Fruit fly (Drosophila melanogaster) whole organism, embryonic: ENCODE results near the gene CG33986.

Source experiments
- Atf3 ChIP-seq: fragments of 200-800 bp; sonication (Bioruptor generic); optimal IDR thresholded peaks from 3 replicates; lab custom pipeline; 2016; ENCODE audit warnings: missing biosample characterization, missing genetic modification characterization
- Atf6 ChIP-seq: fragments of 200-800 bp; sonication (Bioruptor generic); IDR thresholded peaks from 2 replicates; pipeline ENCODE4 v1.3.6; 2022; ENCODE audit warnings: missing biosample characterization, missing genetic modification characterization
- CG1024 ChIP-seq: fragments of 200-800 bp; sonication (Bioruptor generic); IDR thresholded peaks from 2 replicates; pipeline ENCODE4 v1.3.6; 2022; ENCODE audit warnings: missing biosample characterization, missing genetic modification characterization
- CG10565 ChIP-seq: fragments of 200-800 bp; sonication (Bioruptor generic); optimal IDR thresholded peaks from 3 replicates; lab custom pipeline; 2016; ENCODE audit warnings: missing biosample characterization, mild to moderate bottlenecking, missing genetic modification characterization
- CG10654 ChIP-seq: fragments of 200-800 bp; sonication (Bioruptor generic); optimal IDR thresholded peaks from 2 replicates; lab custom pipeline; 2016; ENCODE audit warnings: missing biosample characterization, missing genetic modification characterization
- CG11398 ChIP-seq: fragments of 200-800 bp; sonication (Bioruptor generic); optimal IDR thresholded peaks from 2 replicates; lab custom pipeline; 2016; ENCODE audit warnings: missing biosample characterization, missing genetic modification characterization
- CG11695 ChIP-seq: fragments of 200-800 bp; sonication (Bioruptor generic); IDR thresholded peaks from 3 replicates; pipeline ENCODE4 v1.3.6; 2022; ENCODE audit warnings: missing biosample characterization, missing genetic modification characterization
- CG15269 ChIP-seq: fragments of 200-800 bp; sonication (Bioruptor generic); optimal IDR thresholded peaks from 2 replicates; lab custom pipeline; 2018; ENCODE audit warnings: missing biosample characterization, mild to moderate bottlenecking, missing genetic modification characterization, moderate library complexity
- CG15601 ChIP-seq: fragments of 200-800 bp; sonication (Bioruptor generic); optimal IDR thresholded peaks from 3 replicates; lab custom pipeline; 2019; ENCODE audit warnings: missing biosample characterization, mild to moderate bottlenecking, missing genetic modification characterization, moderate library complexity
- CG16813 ChIP-seq: fragments of 200-800 bp; sonication (Bioruptor generic); IDR thresholded peaks from 3 replicates; pipeline ENCODE4 v1.3.6; 2022; ENCODE audit warnings: missing biosample characterization, missing genetic modification characterization; ENCODE audit not compliant: partially characterized antibody
- CG2120 ChIP-seq: fragments of 200-800 bp; sonication (Bioruptor generic); optimal IDR thresholded peaks from 3 replicates; lab custom pipeline; 2016; ENCODE audit warnings: missing biosample characterization, missing genetic modification characterization
- CG32772 ChIP-seq: fragments of 200-800 bp; sonication (Bioruptor generic); IDR thresholded peaks from 2 replicates; pipeline ENCODE4 v1.3.6; 2022; ENCODE audit warnings: missing biosample characterization, missing genetic modification characterization
- CG34422 ChIP-seq: fragments of 200-800 bp; sonication (Bioruptor generic); IDR thresholded peaks from 3 replicates; pipeline ENCODE4 v1.3.6; 2022; ENCODE audit warnings: missing biosample characterization, missing genetic modification characterization
- CG43689 ChIP-seq: fragments of 200-800 bp; sonication (Bioruptor generic); IDR thresholded peaks from 2 replicates; pipeline ENCODE4 v1.3.6; 2022; ENCODE audit warnings: missing biosample characterization, missing genetic modification characterization
- CG7271 ChIP-seq: fragments of 200-800 bp; sonication (Bioruptor generic); optimal IDR thresholded peaks from 2 replicates; lab custom pipeline; 2018; ENCODE audit warnings: missing biosample characterization, mild to moderate bottlenecking, missing genetic modification characterization, moderate library complexity
- CG7839 ChIP-seq: fragments of 200-800 bp; sonication (Bioruptor generic); optimal IDR thresholded peaks from 3 replicates; lab custom pipeline; 2018; ENCODE audit warnings: missing biosample characterization, mild to moderate bottlenecking, missing genetic modification characterization, moderate library complexity
- CG7963 ChIP-seq: fragments of 200-800 bp; sonication (Bioruptor generic); IDR thresholded peaks from 3 replicates; pipeline ENCODE4 v1.3.6; 2022; ENCODE audit warnings: missing biosample characterization, missing genetic modification characterization; ENCODE audit not compliant: partially characterized antibody
- CG9609 ChIP-seq: fragments of 200-800 bp; sonication (Bioruptor generic); optimal IDR thresholded peaks from 3 replicates; lab custom pipeline; 2016; ENCODE audit warnings: missing biosample characterization, missing genetic modification characterization
- CG9876 ChIP-seq: fragments of 200-800 bp; sonication (Bioruptor generic); optimal IDR thresholded peaks from 2 replicates; lab custom pipeline; 2016; ENCODE audit warnings: missing biosample characterization, missing genetic modification characterization
- CG9932 ChIP-seq: fragments of 200-800 bp; sonication (Bioruptor generic); IDR thresholded peaks from 2 replicates; pipeline ENCODE4 v1.3.6; 2022; ENCODE audit warnings: missing biosample characterization, missing genetic modification characterization
- CHES-1-like ChIP-seq: fragments of 200-800 bp; sonication (Bioruptor generic); optimal IDR thresholded peaks from 2 replicates; lab custom pipeline; 2016; ENCODE audit warnings: missing biosample characterization, missing genetic modification characterization
- Chrac-16 ChIP-seq: fragments of 200-800 bp; sonication (Bioruptor generic); optimal IDR thresholded peaks from 3 replicates; lab custom pipeline; 2016; ENCODE audit warnings: missing biosample characterization, missing genetic modification characterization
- CkIIα-i1 ChIP-seq: fragments of 200-800 bp; sonication (Bioruptor generic); IDR thresholded peaks from 2 replicates; pipeline ENCODE4 v1.3.6; 2022; ENCODE audit warnings: missing biosample characterization, missing genetic modification characterization
- Dfd ChIP-seq, 2 experiments: fragments of >200 bp; optimal IDR thresholded peaks; 2 replicates each; lab custom pipeline; 2017; ENCODE audit warnings: missing biosample characterization in 2 of 2, missing genetic modification characterization in 2 of 2
- Doc3 ChIP-seq: fragments of 200-800 bp; sonication (Bioruptor generic); IDR thresholded peaks from 3 replicates; pipeline ENCODE4 v1.3.6; 2022; ENCODE audit warnings: missing biosample characterization, missing genetic modification characterization; ENCODE audit not compliant: partially characterized antibody
- E2f2 ChIP-seq: fragments of 200-800 bp; sonication (Bioruptor generic); IDR thresholded peaks from 2 replicates; pipeline ENCODE4 v1.3.6; 2022; ENCODE audit warnings: missing biosample characterization, missing genetic modification characterization
- ERR ChIP-seq: fragments of 200-800 bp; sonication (Bioruptor generic); optimal IDR thresholded peaks from 2 replicates; lab custom pipeline; 2016; ENCODE audit warnings: missing biosample characterization, missing genetic modification characterization
- Hr39 ChIP-seq: fragments of >200 bp; optimal IDR thresholded peaks from 2 replicates; lab custom pipeline; 2017
- NC2β ChIP-seq: fragments of 200-800 bp; sonication (Bioruptor generic); optimal IDR thresholded peaks from 2 replicates; lab custom pipeline; 2016; ENCODE audit warnings: missing biosample characterization, missing genetic modification characterization
- Neu2 ChIP-seq: fragments of 200-800 bp; sonication (Bioruptor generic); optimal IDR thresholded peaks from 3 replicates; lab custom pipeline; 2016; ENCODE audit warnings: missing biosample characterization, missing genetic modification characterization, borderline replicate concordance
- Optix ChIP-seq: fragments of 200-800 bp; sonication (Bioruptor generic); IDR thresholded peaks from 3 replicates; pipeline ENCODE4 v1.3.6; 2022; ENCODE audit warnings: missing biosample characterization, missing genetic modification characterization
- PHDP ChIP-seq: fragments of 200-800 bp; sonication (Bioruptor generic); optimal IDR thresholded peaks from 3 replicates; lab custom pipeline; 2018; ENCODE audit warnings: missing biosample characterization, mild to moderate bottlenecking, missing genetic modification characterization, moderate library complexity
- Rfx ChIP-seq: fragments of 200-800 bp; sonication (Bioruptor generic); IDR thresholded peaks from 2 replicates; pipeline ENCODE4 v1.3.6; 2022; ENCODE audit warnings: missing biosample characterization, missing genetic modification characterization
- Sox100B ChIP-seq: fragments of 200-800 bp; sonication (Bioruptor generic); optimal IDR thresholded peaks from 3 replicates; lab custom pipeline; 2018; ENCODE audit warnings: missing biosample characterization, mild to moderate bottlenecking, missing genetic modification characterization
- Ssrp ChIP-seq: fragments of 200-800 bp; sonication (Bioruptor generic); optimal IDR thresholded peaks from 2 replicates; lab custom pipeline; 2018; ENCODE audit warnings: missing biosample characterization, mild to moderate bottlenecking, missing genetic modification characterization, moderate library complexity
- al ChIP-seq: fragments of 200-800 bp; sonication (Bioruptor generic); IDR thresholded peaks from 2 replicates; pipeline ENCODE4 v1.3.6; 2022; ENCODE audit warnings: missing biosample characterization, missing genetic modification characterization
- bigmax ChIP-seq: fragments of 200-800 bp; sonication (Bioruptor generic); optimal IDR thresholded peaks from 2 replicates; lab custom pipeline; 2018; ENCODE audit warnings: missing biosample characterization, mild to moderate bottlenecking, missing genetic modification characterization
- cato ChIP-seq: fragments of 200-800 bp; sonication (Bioruptor generic); optimal IDR thresholded peaks from 2 replicates; lab custom pipeline; 2016; ENCODE audit warnings: missing biosample characterization, missing genetic modification characterization, borderline replicate concordance
- chn ChIP-seq: fragments of 200-800 bp; sonication (Bioruptor generic); optimal IDR thresholded peaks from 2 replicates; lab custom pipeline; 2016; ENCODE audit warnings: missing biosample characterization, missing genetic modification characterization
- dpn ChIP-seq, 2 experiments: fragments of 200-800 bp; sonication (Bioruptor generic); optimal IDR thresholded peaks; 3 replicates each; lab custom pipeline; 2016; ENCODE audit warnings: missing biosample characterization in 2 of 2, missing genetic modification characterization in 2 of 2
- ftz-f1 ChIP-seq: fragments of 200-800 bp; sonication (Bioruptor generic); optimal IDR thresholded peaks from 2 replicates; lab custom pipeline; 2016; ENCODE audit warnings: missing biosample characterization, missing genetic modification characterization
- gce ChIP-seq: fragments of 200-800 bp; sonication (Bioruptor generic); IDR thresholded peaks from 3 replicates; pipeline ENCODE4 v1.3.6; 2022; ENCODE audit warnings: missing biosample characterization, missing genetic modification characterization
- gem ChIP-seq: fragments of 200-800 bp; sonication (Bioruptor generic); optimal IDR thresholded peaks from 2 replicates; lab custom pipeline; 2019; ENCODE audit warnings: missing biosample characterization, mild to moderate bottlenecking, missing genetic modification characterization, moderate library complexity
- h ChIP-seq: fragments of >200 bp; optimal IDR thresholded peaks from 2 replicates; lab custom pipeline; 2017
- hkb ChIP-seq, 2 experiments: fragments of 200-800 bp in 1 of 2; fragments of >200 bp in 1 of 2; sonication (Bioruptor generic) in 1 of 2; IDR thresholded peaks in 1 of 2; optimal IDR thresholded peaks in 1 of 2; 2 replicates each; pipeline versions ENCODE4 v1.3.6 to Lab custom; 2017 to 2022; ENCODE audit warnings: missing biosample characterization in 1 of 2, missing genetic modification characterization in 1 of 2
- odd ChIP-seq: fragments of 200-800 bp; sonication (Bioruptor generic); optimal IDR thresholded peaks from 2 replicates; lab custom pipeline; 2017; ENCODE audit warnings: missing biosample characterization, mild to moderate bottlenecking, missing genetic modification characterization
- row ChIP-seq: fragments of 200-800 bp; sonication (Bioruptor generic); IDR thresholded peaks from 3 replicates; pipeline ENCODE4 v1.3.6; 2022; ENCODE audit warnings: missing biosample characterization, missing genetic modification characterization
- slbo ChIP-seq: fragments of 200-800 bp; sonication (Bioruptor generic); IDR thresholded peaks from 2 replicates; pipeline ENCODE4 v1.3.6; 2022; ENCODE audit warnings: missing biosample characterization, missing genetic modification characterization
- tio ChIP-seq: fragments of 200-800 bp; sonication (Bioruptor generic); optimal IDR thresholded peaks from 2 replicates; lab custom pipeline; 2017; ENCODE audit warnings: missing biosample characterization, missing genetic modification characterization, inconsistent platforms
- zen ChIP-seq: fragments of 200-800 bp; sonication (Bioruptor generic); optimal IDR thresholded peaks from 3 replicates; lab custom pipeline; 2018; ENCODE audit warnings: missing biosample characterization, mild to moderate bottlenecking, missing genetic modification characterization, moderate library complexity
- zfh2 ChIP-seq: fragments of 200-800 bp; sonication (Bioruptor generic); optimal IDR thresholded peaks from 2 replicates; lab custom pipeline; 2016; ENCODE audit warnings: missing biosample characterization, missing genetic modification characterization

Gene CG33986

dm6 chr3L:15565829-15566433, 40.9 kb upstream of the CG33986 start, which contains the start of gene dop (continued):
- TF ChIP-seq E2f2 (GFP tag; lab: Robert Waterston, UW) (peak; percentile 88), gce (GFP tag; lab: Robert Waterston, UW) (no peak), bigmax (GFP tag; lab: Kevin White, UChicago) (no peak), CG7839 (tag; lab: Kevin White, UChicago) (no peak), gem (tag; lab: Kevin White, UChicago) (peak; percentile 33), chn (GFP tag; lab: Kevin White, UChicago) (peak; percentile 14), Ssrp (no peak), Doc3 (GFP tag; lab: Robert Waterston, UW) (peak; percentile 37; the same call in 1 of the 3 replicates), CHES-1-like (GFP tag; lab: Kevin White, UChicago) (no peak), CG9932 (peak; percentile 62), hkb (optimal IDR thresholded peaks at IDR 0.05; lab: Kevin White, UChicago) (no peak), hkb (GFP tag; IDR thresholded peaks at IDR 0.05; lab: Robert Waterston, UW) (peak; percentile 22; the same call in 1 of the 2 replicates), h (lab: Kevin White, UChicago) (no peak), Neu2 (no peak), Optix (GFP tag; lab: Robert Waterston, UW) (no peak), CG43689 (no peak), Chrac-16 (GFP tag; lab: Kevin White, UChicago) (no peak), Atf3 (GFP tag; lab: Kevin White, UChicago) (no peak), CG34422 (GFP tag; lab: Robert Waterston, UW) (no peak), zfh2 (peak; percentile 44), dpn (GFP tag; optimal IDR thresholded peaks at IDR 0.05; lab: Kevin White, UChicago) (peak; percentile 13 to 30), ftz-f1 (GFP tag; lab: Kevin White, UChicago) (no peak), tio (GFP tag; lab: Kevin White, UChicago) (no peak), CG10654 (no peak), CG15601 (tag; lab: Kevin White, UChicago) (no peak), Atf6 (GFP tag; lab: Robert Waterston, UW) (peak; percentile 11; the same call in 1 of the 2 replicates), slbo (GFP tag; lab: Robert Waterston, UW) (peak; percentile 34; the same call in 1 of the 2 replicates), CkIIα-i1 (GFP tag; lab: Robert Waterston, UW) (no peak), CG11398 (GFP tag; lab: Kevin White, UChicago) (no peak), CG16813 (peak; percentile 66), zen (tag; lab: Kevin White, UChicago) (no peak), CG1024 (GFP tag; lab: Robert Waterston, UW) (no peak), odd (no peak), CG32772 (GFP tag; lab: Robert Waterston, UW) (no peak), CG9876 (GFP tag; lab: Kevin White, UChicago) (no peak), Rfx (GFP tag; lab: Robert Waterston, UW) (peak; percentile 46), Hr39 (lab: Kevin White, UChicago) (no peak), NC2β (peak; percentile 13), cato (GFP tag; lab: Kevin White, UChicago) (no peak), ERR (GFP tag; lab: Kevin White, UChicago) (peak; percentile 39), CG7271 (tag; lab: Kevin White, UChicago) (no peak), PHDP (no peak), CG10565 (GFP tag; lab: Kevin White, UChicago) (no peak), CG7963 (GFP tag; lab: Robert Waterston, UW) (no peak; the same call in 2 of the 3 replicates), Dfd (GFP tag; optimal IDR thresholded peaks at IDR 0.05; lab: Kevin White, UChicago) (no peak), CG9609 (GFP tag; lab: Kevin White, UChicago) (no peak), CG2120 (GFP tag; lab: Kevin White, UChicago) (peak; percentile 35), Sox100B (GFP tag; lab: Kevin White, UChicago) (no peak), row (GFP tag; lab: Robert Waterston, UW) (peak; percentile 58; the same call in 2 of the 3 replicates), CG15269 (tag; lab: Kevin White, UChicago) (no peak), al (GFP tag; lab: Robert Waterston, UW) (no peak), CG11695 (GFP tag; lab: Robert Waterston, UW) (no peak)
